Fruit fly (Drosophila melanogaster): Measurements from ENCODE around the gene CG14110.

DNA sequence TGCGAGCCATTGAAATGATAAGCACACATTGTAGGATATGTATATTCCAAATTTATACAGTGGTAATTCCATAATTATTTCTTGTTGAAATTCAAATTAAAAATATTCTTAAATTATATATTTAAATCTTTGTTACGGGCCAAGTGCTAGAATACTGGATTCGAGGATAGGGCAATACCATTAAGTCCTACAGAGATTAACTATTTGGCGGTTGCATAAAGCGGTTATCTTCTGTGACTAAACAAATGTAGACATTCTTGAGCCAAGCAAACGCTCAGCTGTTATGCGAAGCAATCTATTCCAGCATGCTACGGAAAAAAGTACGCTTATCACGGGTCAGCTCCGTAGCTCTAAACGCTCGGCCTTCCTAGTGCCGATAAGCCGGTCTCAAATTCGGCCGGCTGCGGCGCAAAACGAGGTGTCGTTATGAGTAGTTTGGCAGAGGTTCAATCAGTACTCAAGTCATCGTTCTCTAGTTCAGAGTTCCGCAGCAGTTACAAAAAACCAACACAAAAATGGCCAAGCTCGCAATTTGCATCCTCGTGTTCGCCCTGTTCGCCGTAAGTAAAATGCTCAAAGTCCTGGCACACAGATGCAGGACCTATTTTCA lies 28.4 kb upstream of the CG14110 start, which contains the start of gene Nplp2:
- TF ChIP-seq Hr39 (GFP tag; optimal IDR thresholded peaks at IDR 0.05) (no peak), lz (GFP tag; optimal IDR thresholded peaks at IDR 0.05) (no peak), Eip75B (GFP tag; optimal IDR thresholded peaks at IDR 0.05) (no peak), Eip93F (GFP tag; optimal IDR thresholded peaks at IDR 0.05) (no peak), achi (GFP tag; optimal IDR thresholded peaks at IDR 0.05) (no peak), Gug (GFP tag; IDR thresholded peaks at IDR 0.05) (no peak)
